Worm (Caenorhabditis elegans) whole organism, L4 larva: ENCODE data around the gene cal-4.

Experiments used
- D1046.2 ChIP-seq: fragments of 200-800 bp; sonication (Bioruptor generic); IDR thresholded peaks from 2 replicates; pipeline ENCODE4 v1.3.6; 2022; ENCODE audit warnings: missing genetic modification characterization, missing compliant biosample characterization
- F26F4.8 ChIP-seq: fragments of 200-800 bp; sonication (Bioruptor generic); conservative IDR thresholded peaks from 2 replicates; pipeline ENCODE4 v1.3.6; 2022; ENCODE audit warnings: missing genetic modification characterization, missing compliant biosample characterization
- F44E2.7 ChIP-seq: fragments of 200-800 bp; sonication (Bioruptor generic); IDR thresholded peaks from 2 replicates; pipeline ENCODE4 v2.1.2; 2022; ENCODE audit warnings: missing genetic modification characterization, missing compliant biosample characterization
- T20F7.1 ChIP-seq: fragments of 200-800 bp; sonication (Bioruptor generic); optimal IDR thresholded peaks from 2 replicates; lab custom pipeline; 2018; ENCODE audit warnings: mild to moderate bottlenecking, missing genetic modification characterization, missing compliant biosample characterization
- T26A8.4 ChIP-seq: fragments of 200-800 bp; sonication (Bioruptor generic); IDR thresholded peaks from 2 replicates; pipeline ENCODE4 v1.3.6; 2022; ENCODE audit warnings: missing genetic modification characterization, missing compliant biosample characterization
- Y105C5A.15 ChIP-seq: fragments of 200-800 bp; sonication (Bioruptor generic); IDR thresholded peaks from 2 replicates; pipeline ENCODE4 v1.3.6; 2022; ENCODE audit warnings: missing genetic modification characterization, missing compliant biosample characterization
- Y48G9A.11 ChIP-seq: fragments of 200-800 bp; sonication (Bioruptor generic); IDR thresholded peaks from 2 replicates; pipeline ENCODE4 v1.3.6; 2022; ENCODE audit warnings: missing genetic modification reagents, missing genetic modification characterization, missing compliant biosample characterization
- aha-1 ChIP-seq: fragments of 150-350 bp; peaks from one replicate; lab custom pipeline; 2014; ENCODE audit warnings: missing biosample characterization, missing genetic modification characterization
- ama-1 ChIP-seq: fragments of 150-350 bp; optimal IDR thresholded peaks from 2 replicates; lab custom pipeline; 2014; ENCODE audit warnings: inconsistent platforms, mixed read lengths
- arid-1 ChIP-seq: fragments of 200-800 bp; sonication (Bioruptor generic); conservative IDR thresholded peaks from 2 replicates; pipeline ENCODE4 v1.3.6; 2022; ENCODE audit warnings: missing genetic modification reagents, missing genetic modification characterization, missing compliant biosample characterization
- attf-4 ChIP-seq: sonication (generic microtip); optimal IDR thresholded peaks from 3 replicates; lab custom pipeline; 2017; ENCODE audit warnings: missing biosample characterization, missing genetic modification characterization
- ceh-20 ChIP-seq: fragments of 200-800 bp; sonication (Bioruptor generic); IDR thresholded peaks from 2 replicates; pipeline ENCODE4 v1.3.6; 2022; ENCODE audit warnings: missing genetic modification reagents, missing genetic modification characterization, missing compliant biosample characterization
- ceh-32 ChIP-seq: sonication (generic microtip); optimal IDR thresholded peaks from 2 replicates; lab custom pipeline; 2016; ENCODE audit warnings: mild to moderate bottlenecking, missing genetic modification characterization, missing compliant biosample characterization; ENCODE audit not compliant: poor library complexity
- ceh-44 ChIP-seq: fragments of 200-800 bp; sonication (Bioruptor generic); IDR thresholded peaks from 2 replicates; pipeline ENCODE4 v1.3.6; 2022; ENCODE audit warnings: missing genetic modification reagents, missing genetic modification characterization, missing compliant biosample characterization
- ceh-62 ChIP-seq: sonication (generic microtip); optimal IDR thresholded peaks from 2 replicates; lab custom pipeline; 2017; ENCODE audit warnings: missing biosample characterization, missing genetic modification characterization
- ces-1 ChIP-seq: fragments of 150-350 bp; sonication (generic microtip); optimal IDR thresholded peaks from 4 replicates; lab custom pipeline; 2014; ENCODE audit warnings: missing biosample characterization, missing genetic modification reagents, missing genetic modification characterization
- cey-2 ChIP-seq: sonication (generic microtip); optimal IDR thresholded peaks from 3 replicates; lab custom pipeline; 2017; ENCODE audit warnings: missing genetic modification characterization, mild to moderate bottlenecking, missing compliant biosample characterization, antibody characterized with exemption, borderline replicate concordance; ENCODE audit not compliant: insufficient read depth
- daf-12 ChIP-seq: fragments of 150-350 bp; optimal IDR thresholded peaks from 2 replicates; lab custom pipeline; 2014; ENCODE audit warnings: missing biosample characterization, missing genetic modification reagents, missing genetic modification characterization
- dmd-8 ChIP-seq: fragments of 200-800 bp; sonication (Bioruptor generic); IDR thresholded peaks from 2 replicates; pipeline ENCODE4 v1.3.6; 2022; ENCODE audit warnings: missing genetic modification characterization, missing compliant biosample characterization
- duxl-1 ChIP-seq: sonication (generic microtip); optimal IDR thresholded peaks from 2 replicates; lab custom pipeline; 2016; ENCODE audit warnings: mild to moderate bottlenecking, missing genetic modification characterization, moderate library complexity, missing compliant biosample characterization; ENCODE audit not compliant: poor library complexity
- dve-1 ChIP-seq: sonication (generic microtip); optimal IDR thresholded peaks from 2 replicates; lab custom pipeline; 2017; ENCODE audit warnings: antibody characterized with exemption, mild to moderate bottlenecking, missing genetic modification characterization, missing compliant biosample characterization; ENCODE audit not compliant: insufficient read depth
- egl-27 ChIP-seq: sonication (generic microtip); optimal IDR thresholded peaks from 3 replicates; lab custom pipeline; 2017; ENCODE audit warnings: missing biosample characterization, missing genetic modification reagents, missing genetic modification characterization
- gei-8 ChIP-seq: fragments of 200-800 bp; sonication (Bioruptor generic); optimal IDR thresholded peaks from 2 replicates; lab custom pipeline; 2018; ENCODE audit warnings: mild to moderate bottlenecking, missing genetic modification characterization, missing compliant biosample characterization
- hif-1 ChIP-seq, 2 experiments: sonication (generic microtip); optimal IDR thresholded peaks; 2 replicates each; lab custom pipeline; 2016 to 2017; ENCODE audit warnings: missing compliant biosample characterization in 2 of 2, missing genetic modification characterization in 2 of 2, missing genetic modification reagents in 2 of 2, missing genotype in 2 of 2, mild to moderate bottlenecking in 1 of 2
- hmg-1.1 ChIP-seq: fragments of 200-800 bp; sonication (Bioruptor generic); IDR thresholded peaks from 2 replicates; pipeline ENCODE4 v1.3.6; 2022; ENCODE audit warnings: missing genetic modification reagents, missing genetic modification characterization, missing compliant biosample characterization
- lim-7 ChIP-seq: fragments of 200-800 bp; sonication (Bioruptor generic); IDR thresholded peaks from 2 replicates; pipeline ENCODE4 v1.3.6; 2022; ENCODE audit warnings: missing genetic modification characterization, missing compliant biosample characterization
- lin-29 ChIP-seq: fragments of 200-800 bp; sonication (Bioruptor generic); IDR thresholded peaks from 2 replicates; pipeline ENCODE4 v1.3.6; 2022; ENCODE audit warnings: missing genetic modification reagents, missing genetic modification characterization, missing compliant biosample characterization
- lin-38 ChIP-seq: fragments of 200-800 bp; sonication (Bioruptor generic); IDR thresholded peaks from 2 replicates; pipeline ENCODE4 v1.3.6; 2022; ENCODE audit warnings: missing genetic modification reagents, missing genetic modification characterization, missing compliant biosample characterization
- lsy-2 ChIP-seq, 2 experiments: fragments of 150-350 bp in 1 of 2; sonication (generic microtip) in 1 of 2; optimal IDR thresholded peaks; 2 replicates each; lab custom pipeline; 2014 to 2017; ENCODE audit warnings: missing biosample characterization in 2 of 2, missing genetic modification characterization in 2 of 2
- madf-5 ChIP-seq, 2 experiments: fragments of 200-800 bp; sonication (Bioruptor generic); IDR thresholded peaks; 2 replicates each; pipeline ENCODE4 v1.3.6; 2022; ENCODE audit warnings: missing compliant biosample characterization in 2 of 2, missing genetic modification characterization in 2 of 2
- mep-1 ChIP-seq: fragments of 150-350 bp; sonication (generic microtip); optimal IDR thresholded peaks from 3 replicates; lab custom pipeline; 2014; ENCODE audit warnings: missing biosample characterization, missing genetic modification characterization
- nhr-10 ChIP-seq: fragments of 150-350 bp; optimal IDR thresholded peaks from 2 replicates; lab custom pipeline; 2014; ENCODE audit warnings: missing biosample characterization, missing genetic modification characterization
- nhr-11 ChIP-seq: fragments of 150-350 bp; optimal IDR thresholded peaks from 2 replicates; lab custom pipeline; 2014; ENCODE audit warnings: missing biosample characterization, missing genetic modification characterization
- nhr-111 ChIP-seq: fragments of 200-800 bp; sonication (Bioruptor generic); optimal IDR thresholded peaks from 2 replicates; lab custom pipeline; 2018; ENCODE audit warnings: mild to moderate bottlenecking, missing genetic modification characterization, missing compliant biosample characterization
- nhr-237 ChIP-seq: sonication (generic microtip); optimal IDR thresholded peaks from 2 replicates; lab custom pipeline; 2017; ENCODE audit warnings: missing biosample characterization, missing genetic modification characterization
- nhr-25 ChIP-seq: sonication (generic microtip); optimal IDR thresholded peaks from 2 replicates; lab custom pipeline; 2017; ENCODE audit warnings: missing genetic modification characterization, mild to moderate bottlenecking, missing compliant biosample characterization, antibody characterized with exemption, moderate library complexity, borderline replicate concordance; ENCODE audit not compliant: insufficient read depth
- nhr-28 ChIP-seq: fragments of 150-350 bp; optimal IDR thresholded peaks from 2 replicates; lab custom pipeline; 2014; ENCODE audit warnings: missing biosample characterization, missing genetic modification characterization
- nhr-42 ChIP-seq: fragments of 200-800 bp; sonication (Bioruptor generic); IDR thresholded peaks from 2 replicates; pipeline ENCODE4 v1.3.6; 2022; ENCODE audit warnings: missing genetic modification characterization, missing compliant biosample characterization
- nhr-48 ChIP-seq: sonication (generic microtip); optimal IDR thresholded peaks from 2 replicates; lab custom pipeline; 2016; ENCODE audit warnings: mild to moderate bottlenecking, missing genetic modification characterization, missing compliant biosample characterization
- nhr-76 ChIP-seq: fragments of 150-350 bp; optimal IDR thresholded peaks from 2 replicates; lab custom pipeline; 2014; ENCODE audit warnings: missing biosample characterization, missing genetic modification characterization
- php-3 ChIP-seq: fragments of 200-800 bp; sonication (Bioruptor generic); IDR thresholded peaks from 2 replicates; pipeline ENCODE4 v1.3.6; 2022; ENCODE audit warnings: missing genetic modification reagents, missing genetic modification characterization, missing compliant biosample characterization
- saeg-2 ChIP-seq: fragments of 200-800 bp; sonication (Bioruptor generic); IDR thresholded peaks from 2 replicates; pipeline ENCODE4 v1.3.6; 2022; ENCODE audit warnings: missing genetic modification reagents, missing genetic modification characterization, missing compliant biosample characterization
- sdz-12 ChIP-seq: fragments of 200-800 bp; sonication (Bioruptor generic); optimal IDR thresholded peaks from 2 replicates; lab custom pipeline; 2018; ENCODE audit warnings: mild to moderate bottlenecking, missing genetic modification characterization, missing compliant biosample characterization
- set-16 ChIP-seq: fragments of 200-800 bp; sonication (Bioruptor generic); IDR thresholded peaks from 2 replicates; pipeline ENCODE4 v1.3.6; 2022; ENCODE audit warnings: missing genetic modification reagents, missing genetic modification characterization, missing compliant biosample characterization
- skn-1 ChIP-seq: fragments of 150-350 bp; optimal IDR thresholded peaks from 2 replicates; lab custom pipeline; 2014; ENCODE audit warnings: missing biosample characterization, missing genetic modification characterization
- spr-1 ChIP-seq: sonication (generic microtip); optimal IDR thresholded peaks from 2 replicates; lab custom pipeline; 2016; ENCODE audit warnings: mild to moderate bottlenecking, missing genetic modification characterization, missing compliant biosample characterization
- spr-3 ChIP-seq: fragments of 200-800 bp; sonication (Bioruptor generic); optimal IDR thresholded peaks from 2 replicates; lab custom pipeline; 2018; ENCODE audit warnings: mild to moderate bottlenecking, missing genetic modification characterization, missing compliant biosample characterization
- tag-97 ChIP-seq: fragments of 200-800 bp; sonication (Bioruptor generic); IDR thresholded peaks from 2 replicates; pipeline ENCODE4 v1.3.6; 2022; ENCODE audit warnings: missing genetic modification characterization, missing compliant biosample characterization
- unc-39 ChIP-seq: sonication (generic microtip); optimal IDR thresholded peaks from 2 replicates; lab custom pipeline; 2017; ENCODE audit warnings: missing biosample characterization, missing genetic modification characterization
- zip-11 ChIP-seq: fragments of 200-800 bp; sonication (Bioruptor generic); IDR thresholded peaks from 2 replicates; pipeline ENCODE4 v1.3.6; 2022; ENCODE audit warnings: missing genetic modification characterization, missing compliant biosample characterization
- zip-2 ChIP-seq: fragments of 150-350 bp; optimal IDR thresholded peaks from 2 replicates; lab custom pipeline; 2014; ENCODE audit warnings: missing biosample characterization, missing genetic modification characterization
- ztf-7 ChIP-seq: fragments of 150-350 bp; optimal IDR thresholded peaks from 2 replicates; lab custom pipeline; 2014; ENCODE audit warnings: missing biosample characterization, missing genetic modification characterization

The cal-4 gene

ce11 chrIV:10483607-10484117 is 37.5 kb upstream of the cal-4 start, which contains the start of the genes F01D4.5 and ced-5 (continued):
- TF ChIP-seq nhr-48 (tag; lab: Kevin White, UChicago), result peak; percentile 32
- no peak for TF ChIP-seq lim-7 (GFP tag; lab: Robert Waterston, UW)
- no peak for TF ChIP-seq tag-97 (GFP tag; lab: Robert Waterston, UW)
- no peak for TF ChIP-seq ceh-32
- TF ChIP-seq nhr-76 (tag; lab: Kevin White, UChicago), result no peak
- TF ChIP-seq gei-8, result no peak
- no peak for TF ChIP-seq D1046.2 (GFP tag; lab: Robert Waterston, UW)
- no peak for TF ChIP-seq egl-27 (tag; lab: Kevin White, UChicago)
- no peak for TF ChIP-seq saeg-2 (GFP tag; lab: Robert Waterston, UW)
- TF ChIP-seq nhr-111 (GFP tag; lab: Kevin White, UChicago), result no peak
- no peak for TF ChIP-seq ceh-44 (GFP tag; lab: Robert Waterston, UW)
- TF ChIP-seq Y48G9A.11 (GFP tag; lab: Robert Waterston, UW), result 0 out of 2 replicates have a peak, but pooled peaks have one; percentile 40
- peak; percentile 73 for TF ChIP-seq T20F7.1 (GFP tag; lab: Kevin White, UChicago)
- no peak for TF ChIP-seq nhr-10 (tag; lab: Kevin White, UChicago)
- no peak for TF ChIP-seq dmd-8 (GFP tag; lab: Robert Waterston, UW)
- no peak for TF ChIP-seq spr-3 (GFP tag; lab: Kevin White, UChicago)
- peak; percentile 21; the same call in 1 of the 2 replicates for TF ChIP-seq T26A8.4 (GFP tag; lab: Robert Waterston, UW)
- no peak for TF ChIP-seq Y105C5A.15 (GFP tag; lab: Robert Waterston, UW)
- TF ChIP-seq nhr-11 (tag; lab: Kevin White, UChicago), result no peak
- no peak for TF ChIP-seq ama-1
- TF ChIP-seq zip-2, result no peak
- TF ChIP-seq hif-1 (tag; optimal IDR thresholded peaks at IDR 0.05; lab: Kevin White, UChicago), result peak in 1 of 2 experiments; percentile 90
- TF ChIP-seq hmg-1.1 (GFP tag; lab: Robert Waterston, UW), result no peak
- TF ChIP-seq lsy-2 (tag; optimal IDR thresholded peaks at IDR 0.05; lab: Kevin White, UChicago), result peak in 1 of 2 experiments; percentile 89
- TF ChIP-seq aha-1, result no peak
- TF ChIP-seq attf-4, result no peak
- no peak for TF ChIP-seq ceh-62 (tag; lab: Kevin White, UChicago)
- peak; percentile 89 for TF ChIP-seq dve-1 (tag; lab: Kevin White, UChicago)
- no peak for TF ChIP-seq skn-1 (tag; lab: Kevin White, UChicago)
- TF ChIP-seq ceh-20, result no peak
- TF ChIP-seq php-3 (GFP tag; lab: Robert Waterston, UW), result no peak
- peak; percentile 36 for TF ChIP-seq nhr-28
- TF ChIP-seq duxl-1 (tag; lab: Kevin White, UChicago), result peak; percentile 90
- no peak for TF ChIP-seq sdz-12 (GFP tag; lab: Kevin White, UChicago)
- TF ChIP-seq spr-1 (tag; lab: Kevin White, UChicago), result peak; percentile 35
- no peak for TF ChIP-seq unc-39 (tag; lab: Kevin White, UChicago)
- TF ChIP-seq set-16 (GFP tag; lab: Robert Waterston, UW), result no peak
- TF ChIP-seq lin-29 (GFP tag; lab: Robert Waterston, UW), result no peak
- no peak for TF ChIP-seq daf-12 (tag; lab: Kevin White, UChicago)
- no peak for TF ChIP-seq F44E2.7 (GFP tag; lab: Robert Waterston, UW)
- no peak for TF ChIP-seq F26F4.8 (GFP tag; lab: Robert Waterston, UW)
- TF ChIP-seq mep-1 (tag; lab: Kevin White, UChicago), result peak; percentile 71
- TF ChIP-seq lin-38 (GFP tag; lab: Robert Waterston, UW), result peak; percentile 62
- TF ChIP-seq cey-2 (tag; lab: Kevin White, UChicago), result no peak
- TF ChIP-seq ces-1 (GFP tag; lab: Kevin White, UChicago), result no peak
- no peak for TF ChIP-seq nhr-42 (GFP tag; lab: Robert Waterston, UW)
- no peak for TF ChIP-seq zip-11 (GFP tag; lab: Robert Waterston, UW)
- TF ChIP-seq arid-1 (GFP tag; lab: Robert Waterston, UW), result no peak
- TF ChIP-seq ztf-7, result peak; percentile 65
- no peak for TF ChIP-seq nhr-237
- TF ChIP-seq nhr-25, result no peak
- no peak for TF ChIP-seq madf-5 (GFP tag; IDR thresholded peaks at IDR 0.05; lab: Robert Waterston, UW)
